Fruit fly (Drosophila melanogaster) whole organism, pupa: ENCODE measurements around the gene prg.

ENCODE experiments used
- CG10348 ChIP-seq: fragments of 200-800 bp; sonication (Bioruptor generic); IDR thresholded peaks from 2 replicates; pipeline ENCODE4 v1.3.6; 2022; ENCODE audit warnings: missing biosample characterization, missing genetic modification characterization
- CG12605 ChIP-seq: fragments of 200-800 bp; sonication (Bioruptor generic); IDR thresholded peaks from 2 replicates; pipeline ENCODE4 v1.3.6; 2022; ENCODE audit warnings: missing biosample characterization, missing genetic modification characterization
- CG13204 ChIP-seq: fragments of 200-800 bp; sonication (Bioruptor generic); optimal IDR thresholded peaks from 2 replicates; lab custom pipeline; 2018; ENCODE audit warnings: missing biosample characterization, mild to moderate bottlenecking, missing genetic modification characterization, moderate library complexity
- CG14655 ChIP-seq: fragments of 200-800 bp; sonication (Bioruptor generic); optimal IDR thresholded peaks from 3 replicates; lab custom pipeline; 2017; ENCODE audit warnings: mild to moderate bottlenecking, missing biosample characterization, missing genetic modification reagents, missing genetic modification characterization
- CG15710 ChIP-seq: fragments of 200-800 bp; sonication (Bioruptor generic); optimal IDR thresholded peaks from 2 replicates; lab custom pipeline; 2018; ENCODE audit warnings: missing biosample characterization, mild to moderate bottlenecking, missing genetic modification characterization, moderate library complexity
- CG17806 ChIP-seq: fragments of 200-800 bp; sonication (Bioruptor generic); optimal IDR thresholded peaks from 2 replicates; lab custom pipeline; 2018; ENCODE audit warnings: missing biosample characterization, mild to moderate bottlenecking, missing genetic modification characterization, moderate library complexity
- CG32121 ChIP-seq: fragments of 200-800 bp; sonication (Bioruptor generic); IDR thresholded peaks from 2 replicates; pipeline ENCODE4 v1.3.6; 2022; ENCODE audit warnings: missing biosample characterization, missing genetic modification characterization
- CG34367 ChIP-seq: fragments of 200-800 bp; sonication (Bioruptor generic); optimal IDR thresholded peaks from 2 replicates; lab custom pipeline; 2018; ENCODE audit warnings: missing biosample characterization, mild to moderate bottlenecking, missing genetic modification characterization
- CG4496 ChIP-seq: fragments of 200-800 bp; sonication (Bioruptor generic); IDR thresholded peaks from 3 replicates; pipeline ENCODE4 v1.3.6; 2022; ENCODE audit warnings: missing biosample characterization, missing genetic modification characterization
- CG8159 ChIP-seq: fragments of 200-800 bp; sonication (Bioruptor generic); optimal IDR thresholded peaks from 3 replicates; lab custom pipeline; 2018; ENCODE audit warnings: missing biosample characterization, mild to moderate bottlenecking, missing genetic modification characterization, moderate library complexity
- CG8301 ChIP-seq: fragments of 200-800 bp; sonication (Bioruptor generic); optimal IDR thresholded peaks from 2 replicates; lab custom pipeline; 2018; ENCODE audit warnings: missing biosample characterization, mild to moderate bottlenecking, missing genetic modification characterization
- CG9948 ChIP-seq: fragments of 200-800 bp; sonication (Bioruptor generic); optimal IDR thresholded peaks from 2 replicates; lab custom pipeline; 2018; ENCODE audit warnings: missing biosample characterization, mild to moderate bottlenecking, missing genetic modification characterization, moderate library complexity
- D1 ChIP-seq: fragments of 200-800 bp; sonication (Bioruptor generic); optimal IDR thresholded peaks from 2 replicates; lab custom pipeline; 2018; ENCODE audit warnings: missing biosample characterization, mild to moderate bottlenecking, missing genetic modification characterization, moderate library complexity
- EcR ChIP-seq: fragments of 200-800 bp; sonication (Bioruptor generic); optimal IDR thresholded peaks from 3 replicates; lab custom pipeline; 2019; ENCODE audit warnings: missing biosample characterization, missing genetic modification characterization, mild to moderate bottlenecking, moderate library complexity, missing genetic modification reagents
- Ets98B ChIP-seq: fragments of 200-800 bp; sonication (Bioruptor generic); IDR thresholded peaks from 2 replicates; pipeline ENCODE4 v1.3.6; 2022; ENCODE audit warnings: missing biosample characterization, missing genetic modification characterization
- Pif1A ChIP-seq: fragments of 200-800 bp; sonication (Bioruptor generic); optimal IDR thresholded peaks from 3 replicates; lab custom pipeline; 2016; ENCODE audit warnings: missing biosample characterization, missing genetic modification characterization
- Pif1B ChIP-seq: fragments of 200-800 bp; sonication (Bioruptor generic); optimal IDR thresholded peaks from 3 replicates; lab custom pipeline; 2016; ENCODE audit warnings: missing biosample characterization, missing genetic modification characterization
- Snoo ChIP-seq: fragments of 200-800 bp; sonication (Bioruptor generic); optimal IDR thresholded peaks from 3 replicates; lab custom pipeline; 2017; ENCODE audit warnings: missing biosample characterization, mild to moderate bottlenecking, missing genetic modification characterization, inconsistent platforms
- fd96Ca ChIP-seq: fragments of 200-800 bp; sonication (Bioruptor generic); IDR thresholded peaks from 3 replicates; pipeline ENCODE4 v1.3.6; 2022; ENCODE audit warnings: missing biosample characterization, missing genetic modification characterization
- gl ChIP-seq: fragments of 200-800 bp; sonication (Bioruptor generic); optimal IDR thresholded peaks from 2 replicates; lab custom pipeline; 2018; ENCODE audit warnings: missing biosample characterization, mild to moderate bottlenecking, missing genetic modification characterization
- rn ChIP-seq: fragments of 200-800 bp; sonication (Bioruptor generic); IDR thresholded peaks from 2 replicates; pipeline ENCODE4 v1.3.6; 2022; ENCODE audit warnings: missing biosample characterization, missing genetic modification characterization

Gene prg

dm6 chr2L:8478379-8478778 is 14.1 kb downstream of the prg start:
- TF ChIP-seq CG14655 (no peak), D1 (tag; lab: Kevin White, UChicago) (no peak)

- peak; percentile 75 for TF ChIP-seq Ets98B (GFP tag; lab: Robert Waterston, UW)
- no peak for TF ChIP-seq CG10348
- TF ChIP-seq CG8301 (tag; lab: Kevin White, UChicago): peak; percentile 72
- TF ChIP-seq CG12605 (GFP tag; lab: Robert Waterston, UW): peak; percentile 95
- peak; percentile 93 for TF ChIP-seq Pif1B (GFP tag; lab: Kevin White, UChicago)
- TF ChIP-seq CG4496: peak; percentile 87
- TF ChIP-seq EcR (GFP tag; lab: Kevin White, UChicago): peak; percentile 53
- TF ChIP-seq CG34367 (tag; lab: Kevin White, UChicago): peak; percentile 91
- peak; percentile 51; the same call in 1 of the 2 replicates for TF ChIP-seq rn
- no peak for TF ChIP-seq CG32121
- TF ChIP-seq Pif1A (GFP tag; lab: Kevin White, UChicago): peak; percentile 93
- TF ChIP-seq CG8159 (tag; lab: Kevin White, UChicago): peak; percentile 87
- peak; percentile 98 for TF ChIP-seq gl (tag; lab: Kevin White, UChicago)
- TF ChIP-seq fd96Ca (GFP tag; lab: Robert Waterston, UW): peak; percentile 83
- TF ChIP-seq D1 (tag; lab: Kevin White, UChicago): peak; percentile 91
- TF ChIP-seq CG13204: peak; percentile 97
- peak; percentile 61 for TF ChIP-seq Snoo (tag; lab: Kevin White, UChicago)
- peak; percentile 88 for TF ChIP-seq CG9948 (tag; lab: Kevin White, UChicago)
- peak; percentile 90 for TF ChIP-seq CG17806 (tag; lab: Kevin White, UChicago)
- peak; percentile 89 for TF ChIP-seq CG15710
- no peak for TF ChIP-seq CG14655
These were observed 14.8 kb downstream of the prg start for dm6 chr2L:8478911-8479706.

DNA sequence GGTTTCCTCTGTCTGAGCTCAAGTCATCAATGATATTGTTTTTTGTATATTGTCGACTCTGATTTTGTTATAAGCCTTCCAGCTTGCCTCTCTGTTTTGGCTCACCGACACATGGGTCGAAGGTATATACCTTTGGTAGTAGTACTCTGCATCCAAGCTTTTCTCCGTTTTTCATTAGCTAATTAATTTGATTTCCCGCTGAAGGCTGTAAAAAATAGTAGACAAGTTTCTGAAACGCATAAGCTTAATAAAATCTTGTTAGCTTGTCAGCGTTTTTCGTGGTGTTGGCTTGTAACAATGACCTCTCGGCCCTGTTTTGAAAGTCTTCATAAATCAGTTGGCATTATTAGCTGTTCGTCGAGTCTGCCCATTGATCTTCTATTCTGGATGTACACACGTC is 16.5 kb downstream of the prg start:
- no peak for TF ChIP-seq fd96Ca (GFP tag; lab: Robert Waterston, UW)
- no peak for TF ChIP-seq CG32121
- TF ChIP-seq CG10348: no peak
- TF ChIP-seq Snoo (tag; lab: Kevin White, UChicago): no peak
- TF ChIP-seq D1 (tag; lab: Kevin White, UChicago): no peak
- no peak for TF ChIP-seq CG14655
- TF ChIP-seq CG9948 (tag; lab: Kevin White, UChicago): no peak
- no peak for TF ChIP-seq CG8301 (tag; lab: Kevin White, UChicago)
- no peak for TF ChIP-seq rn
- no peak for TF ChIP-seq CG12605 (GFP tag; lab: Robert Waterston, UW)
- no peak for TF ChIP-seq Pif1A (GFP tag; lab: Kevin White, UChicago)
- TF ChIP-seq Ets98B (GFP tag; lab: Robert Waterston, UW): no peak
- TF ChIP-seq CG4496: no peak
- TF ChIP-seq EcR (GFP tag; lab: Kevin White, UChicago): no peak
- TF ChIP-seq, all 21 proteins: peak for 0

DNA sequence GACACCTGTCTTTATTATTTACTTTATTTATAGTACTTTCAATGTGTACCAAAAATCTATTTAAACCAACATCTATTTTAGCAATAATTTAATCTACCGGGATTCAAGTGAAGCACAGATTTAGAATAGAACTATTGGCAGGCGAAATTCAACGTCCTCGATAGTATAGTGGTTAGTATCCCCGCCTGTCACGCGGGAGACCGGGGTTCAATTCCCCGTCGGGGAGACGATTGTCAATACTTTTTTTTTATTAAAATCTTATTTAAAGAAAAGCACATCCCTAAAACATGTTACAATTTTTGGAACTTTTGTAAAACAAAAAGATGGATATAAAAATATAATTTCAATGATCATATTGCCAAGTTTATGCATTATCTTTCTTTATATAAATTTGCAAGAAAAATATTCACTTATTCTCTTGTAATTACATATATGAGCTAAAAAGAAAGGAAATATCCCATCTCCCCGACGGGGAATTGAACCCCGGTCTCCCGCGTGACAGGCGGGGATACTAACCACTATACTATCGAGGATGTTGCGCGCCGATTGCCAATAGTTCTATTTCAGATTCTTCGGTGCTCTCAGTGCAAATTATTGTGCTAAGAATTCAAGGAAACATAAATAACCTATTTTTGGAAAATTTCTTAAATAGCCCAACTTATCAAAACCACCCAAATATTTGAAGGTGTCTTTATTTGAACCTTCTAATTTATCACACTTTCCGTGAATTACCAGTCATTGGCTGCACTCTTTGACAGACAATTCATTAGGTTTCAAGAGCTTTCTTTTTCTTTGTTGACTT is 17.5 kb downstream of the prg start, which contains the start of gene CG43796:
Gene CG43796 (plus strand): TSS at position 752 of the 802 bp plus-strand sequence.
- TF ChIP-seq CG13204 (no peak), gl (tag; lab: Kevin White, UChicago) (no peak), CG32121 (no peak), CG34367 (tag; lab: Kevin White, UChicago) (no peak), rn (no peak), fd96Ca (GFP tag; lab: Robert Waterston, UW) (no peak), CG12605 (GFP tag; lab: Robert Waterston, UW) (no peak), CG4496 (no peak), EcR (GFP tag; lab: Kevin White, UChicago) (no peak), CG8159 (tag; lab: Kevin White, UChicago) (no peak), Pif1B (GFP tag; lab: Kevin White, UChicago) (no peak), CG15710 (no peak), D1 (tag; lab: Kevin White, UChicago) (no peak), CG8301 (tag; lab: Kevin White, UChicago) (no peak), CG14655 (no peak), CG9948 (tag; lab: Kevin White, UChicago) (no peak), CG10348 (no peak), Ets98B (GFP tag; lab: Robert Waterston, UW) (no peak)

- TF ChIP-seq CG9948 (tag; lab: Kevin White, UChicago): no peak
- TF ChIP-seq Ets98B (GFP tag; lab: Robert Waterston, UW): peak; percentile 11; the same call in 1 of the 2 replicates
- TF ChIP-seq, all 21 proteins: peak for 1
These were observed 21.3 kb downstream of the prg start for dm6 chr2L:8485562-8485961.

DNA sequence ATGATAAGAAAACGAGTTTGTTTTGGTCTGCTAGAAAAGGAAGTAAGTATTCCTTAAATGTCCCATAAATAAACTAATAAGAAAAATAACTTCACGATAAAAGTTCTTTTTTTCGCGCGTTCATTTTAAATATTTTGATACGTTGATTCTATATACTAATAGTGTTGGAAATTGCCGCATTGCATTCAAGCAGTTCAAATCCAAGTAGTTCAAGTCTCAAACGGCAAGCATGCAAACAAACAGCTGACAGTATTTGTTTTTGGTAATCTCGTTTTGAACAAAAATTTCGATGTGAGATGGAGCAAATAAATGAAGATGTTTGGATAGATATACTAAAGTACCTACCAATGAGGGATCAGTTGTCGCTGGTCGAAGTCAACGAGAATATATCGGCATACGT is 24.4 kb downstream of the prg start, which contains the start of gene CG13088:
Gene CG13088 (plus strand): TSS at position 247 of the 400 bp plus-strand sequence.
- no peak for TF ChIP-seq fd96Ca (GFP tag; lab: Robert Waterston, UW)
- TF ChIP-seq CG8301 (tag; lab: Kevin White, UChicago): no peak
- TF ChIP-seq rn: no peak
